Fruit fly (Drosophila melanogaster) whole organism, adult: ENCODE results near the gene sNPF.

Experiments used
- CG14711 ChIP-seq: fragments of 200-800 bp; sonication (Bioruptor generic); optimal IDR thresholded peaks from 2 replicates; lab custom pipeline; 2018; ENCODE audit warnings: missing biosample characterization, mild to moderate bottlenecking, missing genetic modification characterization, moderate library complexity
- CG1620 ChIP-seq: fragments of 200-800 bp; sonication (Bioruptor generic); optimal IDR thresholded peaks from 2 replicates; lab custom pipeline; 2016; ENCODE audit warnings: missing biosample characterization, missing genetic modification characterization
- ovo ChIP-seq: fragments of 200-800 bp; sonication (Bioruptor generic); optimal IDR thresholded peaks from 2 replicates; lab custom pipeline; 2016; ENCODE audit warnings: missing biosample characterization, missing genetic modification characterization

dm6 chr2L:20084785-20085555, 57.3 kb downstream of the sNPF start, which contains the start of gene fok:
- TF ChIP-seq CG1620 = peak; percentile 92
- TF ChIP-seq ovo (GFP tag; lab: Kevin White, UChicago) = peak; percentile 95
- TF ChIP-seq CG14711 (tag; lab: Kevin White, UChicago) = peak; percentile 91
